Worm (Caenorhabditis elegans) whole organism, L2 larva: Measurements from ENCODE around the gene T11F9.21.

Experiments
- C34F6.9 ChIP-seq: fragments of 150-350 bp; optimal IDR thresholded peaks from 2 replicates; lab custom pipeline; 2014; ENCODE audit warnings: missing biosample characterization, missing genetic modification characterization
- F13H6.1 ChIP-seq: sonication (generic microtip); optimal IDR thresholded peaks from 2 replicates; lab custom pipeline; 2016; ENCODE audit warnings: missing genetic modification characterization, missing compliant biosample characterization
- R02D3.7 ChIP-seq: fragments of 150-350 bp; optimal IDR thresholded peaks from 2 replicates; lab custom pipeline; 2014; ENCODE audit warnings: missing biosample characterization, missing genetic modification characterization
- Y55F3AM.14 ChIP-seq: fragments of 200-800 bp; sonication (Bioruptor generic); optimal IDR thresholded peaks from 2 replicates; lab custom pipeline; 2018; ENCODE audit warnings: mild to moderate bottlenecking, missing genetic modification characterization, missing compliant biosample characterization
- ZK546.5 ChIP-seq: sonication (generic microtip); optimal IDR thresholded peaks from 2 replicates; lab custom pipeline; 2017; ENCODE audit warnings: missing biosample characterization, missing genetic modification characterization
- alr-1 ChIP-seq: fragments of 150-350 bp; optimal IDR thresholded peaks from 2 replicates; lab custom pipeline; 2014; ENCODE audit warnings: missing biosample characterization, missing genetic modification characterization
- aly-2 ChIP-seq: fragments of 150-350 bp; optimal IDR thresholded peaks from 2 replicates; lab custom pipeline; 2014; ENCODE audit warnings: missing biosample characterization, missing genetic modification characterization
- ama-1 ChIP-seq: fragments of 150-350 bp; optimal IDR thresholded peaks from 2 replicates; lab custom pipeline; 2018; ENCODE audit warnings: inconsistent platforms
- blmp-1 ChIP-seq: sonication (generic microtip); optimal IDR thresholded peaks from 2 replicates; lab custom pipeline; 2017; ENCODE audit warnings: missing genetic modification characterization, mild to moderate bottlenecking, missing compliant biosample characterization, antibody characterized with exemption, moderate library complexity; ENCODE audit not compliant: insufficient read depth
- crh-2 ChIP-seq: sonication (generic microtip); optimal IDR thresholded peaks from 2 replicates; lab custom pipeline; 2017; ENCODE audit warnings: missing biosample characterization, missing genetic modification characterization
- dmd-4 ChIP-seq: sonication (generic microtip); optimal IDR thresholded peaks from 2 replicates; lab custom pipeline; 2017; ENCODE audit warnings: missing biosample characterization, missing genetic modification characterization
- egl-27 ChIP-seq: sonication (generic microtip); optimal IDR thresholded peaks from 3 replicates; lab custom pipeline; 2017; ENCODE audit warnings: missing biosample characterization, missing genetic modification reagents, missing genetic modification characterization
- elt-3 ChIP-seq: sonication (generic microtip); optimal IDR thresholded peaks from 2 replicates; lab custom pipeline; 2017; ENCODE audit warnings: missing biosample characterization, missing genetic modification characterization
- fos-1 ChIP-seq: fragments of 150-350 bp; optimal IDR thresholded peaks from 2 replicates; lab custom pipeline; 2014; ENCODE audit warnings: missing biosample characterization, missing genetic modification characterization
- gmeb-1 ChIP-seq: fragments of 150-350 bp; optimal IDR thresholded peaks from 2 replicates; lab custom pipeline; 2014; ENCODE audit warnings: missing biosample characterization, missing genetic modification characterization
- lin-11 ChIP-seq: fragments of 150-350 bp; sonication (generic microtip); optimal IDR thresholded peaks from 2 replicates; lab custom pipeline; 2014; ENCODE audit warnings: missing biosample characterization, missing genetic modification characterization, inconsistent platforms, mixed read lengths
- lin-13 ChIP-seq: fragments of 150-350 bp; optimal IDR thresholded peaks from 2 replicates; lab custom pipeline; 2014; ENCODE audit warnings: missing biosample characterization, missing genetic modification reagents, missing genetic modification characterization
- lsy-2 ChIP-seq, 2 experiments: fragments of 150-350 bp in 1 of 2; sonication (generic microtip) in 1 of 2; optimal IDR thresholded peaks; 2 replicates each; lab custom pipeline; 2014 to 2017; ENCODE audit warnings: missing biosample characterization in 2 of 2, missing genetic modification characterization in 2 of 2
- mbf-1 ChIP-seq: sonication (generic microtip); optimal IDR thresholded peaks from 2 replicates; lab custom pipeline; 2017; ENCODE audit warnings: missing biosample characterization, missing genetic modification characterization
- mdl-1 ChIP-seq, 2 experiments: fragments of 150-350 bp in 1 of 2; sonication (generic microtip) in 1 of 2; optimal IDR thresholded peaks; 2 replicates each; lab custom pipeline; 2017; ENCODE audit warnings: missing biosample characterization in 2 of 2, missing genetic modification characterization in 2 of 2
- nhr-11 ChIP-seq: fragments of 150-350 bp; optimal IDR thresholded peaks from 2 replicates; lab custom pipeline; 2014; ENCODE audit warnings: missing biosample characterization, missing genetic modification characterization
- nhr-23 ChIP-seq: fragments of 150-350 bp; optimal IDR thresholded peaks from 2 replicates; lab custom pipeline; 2014; ENCODE audit warnings: missing biosample characterization, missing genetic modification reagents, missing genetic modification characterization
- nhr-237 ChIP-seq: fragments of 150-350 bp; optimal IDR thresholded peaks from 2 replicates; lab custom pipeline; 2014; ENCODE audit warnings: missing biosample characterization, missing genetic modification characterization
- nhr-25 ChIP-seq: fragments of 150-350 bp; sonication (generic microtip); optimal IDR thresholded peaks from 3 replicates; lab custom pipeline; 2014; ENCODE audit warnings: missing biosample characterization, missing genetic modification characterization
- nhr-6 ChIP-seq: fragments of 150-350 bp; optimal IDR thresholded peaks from 2 replicates; lab custom pipeline; 2014; ENCODE audit warnings: missing biosample characterization, missing genetic modification characterization
- nhr-77 ChIP-seq: fragments of 150-350 bp; optimal IDR thresholded peaks from 2 replicates; lab custom pipeline; 2014; ENCODE audit warnings: missing biosample characterization, missing genetic modification characterization
- peb-1 ChIP-seq: fragments of 150-350 bp; optimal IDR thresholded peaks from 2 replicates; lab custom pipeline; 2014; ENCODE audit warnings: missing biosample characterization, missing genetic modification characterization
- sem-4 ChIP-seq: fragments of 150-350 bp; optimal IDR thresholded peaks from 2 replicates; lab custom pipeline; 2014; ENCODE audit warnings: missing biosample characterization, missing genetic modification reagents, missing genetic modification characterization
- skn-1 ChIP-seq: sonication (generic microtip); optimal IDR thresholded peaks from 2 replicates; lab custom pipeline; 2017; ENCODE audit warnings: missing biosample characterization, missing genetic modification characterization
- sma-9 ChIP-seq, 2 experiments: fragments of 150-350 bp in 1 of 2; sonication (generic microtip) in 1 of 2; optimal IDR thresholded peaks; 2 replicates each; lab custom pipeline; 2014 to 2016; ENCODE audit warnings: missing genetic modification characterization in 2 of 2, mild to moderate bottlenecking in 1 of 2, missing biosample characterization in 1 of 2, missing compliant biosample characterization in 1 of 2, missing genetic modification reagents in 1 of 2, moderate library complexity in 1 of 2
- unc-39 ChIP-seq: fragments of 150-350 bp; optimal IDR thresholded peaks from 2 replicates; lab custom pipeline; 2014; ENCODE audit warnings: missing biosample characterization, missing genetic modification characterization
- unc-62 ChIP-seq: fragments of 150-350 bp; optimal IDR thresholded peaks from 2 replicates; lab custom pipeline; 2014; ENCODE audit warnings: missing biosample characterization, missing genetic modification reagents, missing genetic modification characterization
- zag-1 ChIP-seq: fragments of 150-350 bp; optimal IDR thresholded peaks from 2 replicates; lab custom pipeline; 2014; ENCODE audit warnings: missing biosample characterization, missing genetic modification characterization
- ztf-1 ChIP-seq: fragments of 200-800 bp; sonication (Bioruptor generic); conservative IDR thresholded peaks from 2 replicates; pipeline ENCODE4 v1.3.6; 2022; ENCODE audit warnings: missing genetic modification characterization, missing compliant biosample characterization
- ztf-11 ChIP-seq: sonication (generic microtip); optimal IDR thresholded peaks from 2 replicates; lab custom pipeline; 2017; ENCODE audit warnings: missing biosample characterization, missing genetic modification characterization

T11F9.21 gene

DNA sequence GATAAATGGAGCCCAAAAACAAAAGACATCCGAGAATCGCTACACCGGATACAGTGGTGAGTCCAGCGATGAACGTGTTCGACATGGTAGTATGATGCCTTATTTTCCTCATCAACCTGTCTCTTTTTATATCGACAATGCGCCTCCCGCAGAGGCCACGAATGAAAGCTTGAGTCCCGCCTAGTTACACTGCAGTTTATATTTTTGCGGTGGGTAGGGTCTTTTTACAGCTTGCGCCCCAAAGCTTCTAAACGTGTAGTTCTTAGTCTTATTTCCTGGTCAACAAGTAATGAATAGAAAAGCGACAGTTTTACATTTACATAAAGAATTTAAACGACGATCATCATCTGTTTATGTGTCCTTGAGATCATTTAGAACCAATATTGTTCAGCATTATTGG is 42.3 kb upstream of the T11F9.21 start, which contains the start of gene col-156:
TSS of gene col-156 (minus strand) at position 101 of the 400 bp plus-strand sequence.
- TF ChIP-seq egl-27 (tag; lab: Kevin White, UChicago) (no peak), zag-1 (tag; lab: Kevin White, UChicago) (no peak), peb-1 (tag; lab: Kevin White, UChicago) (no peak), skn-1 (tag; lab: Kevin White, UChicago) (no peak), Y55F3AM.14 (GFP tag; lab: Kevin White, UChicago) (no peak), aly-2 (tag; lab: Kevin White, UChicago) (no peak), elt-3 (tag; lab: Kevin White, UChicago) (no peak), blmp-1 (tag; lab: Kevin White, UChicago) (no peak), nhr-6 (no peak), sem-4 (tag; lab: Kevin White, UChicago) (no peak)

DNA sequence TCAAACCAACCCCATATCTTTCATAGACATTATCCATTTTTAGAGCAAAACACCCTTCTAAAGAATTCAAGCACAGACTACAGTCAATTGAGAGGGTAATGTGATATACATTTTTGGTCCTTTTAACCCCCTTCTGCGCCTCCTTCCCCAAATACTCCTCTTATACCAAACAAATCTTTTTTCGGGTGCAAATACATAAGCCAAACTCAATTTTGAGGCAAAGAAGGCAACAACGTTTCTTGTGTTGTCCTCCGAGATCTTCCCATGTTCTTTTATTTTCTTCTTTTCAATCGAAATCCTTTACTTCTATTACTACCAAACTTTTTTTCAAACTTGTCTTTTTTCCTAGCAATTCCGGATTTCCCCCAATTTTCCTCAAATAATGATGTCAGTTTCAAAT is 37.6 kb upstream of the T11F9.21 start:
- TF ChIP-seq nhr-25 (tag; lab: Kevin White, UChicago), result no peak
- TF ChIP-seq blmp-1 (tag; lab: Kevin White, UChicago), result no peak
- no peak for TF ChIP-seq nhr-237 (tag; lab: Kevin White, UChicago)
- TF ChIP-seq F13H6.1 (tag; lab: Kevin White, UChicago), result no peak
- no peak for TF ChIP-seq elt-3 (tag; lab: Kevin White, UChicago)
- no peak for TF ChIP-seq dmd-4 (tag; lab: Kevin White, UChicago)
- no peak for TF ChIP-seq egl-27 (tag; lab: Kevin White, UChicago)
- no peak for TF ChIP-seq ama-1 (lab: Kevin White, UChicago)
- TF ChIP-seq ztf-11, result no peak
- no peak for TF ChIP-seq nhr-23
- TF ChIP-seq alr-1 (tag; lab: Kevin White, UChicago), result no peak
- no peak for TF ChIP-seq gmeb-1 (tag; lab: Kevin White, UChicago)
- no peak for TF ChIP-seq lsy-2 (tag; optimal IDR thresholded peaks at IDR 0.05; lab: Kevin White, UChicago)
- no peak for TF ChIP-seq aly-2 (tag; lab: Kevin White, UChicago)
- TF ChIP-seq unc-62 (GFP tag; lab: Kevin White, UChicago), result no peak
- TF ChIP-seq ztf-1 (GFP tag; lab: Robert Waterston, UW), result no peak
- no peak for TF ChIP-seq C34F6.9 (tag; lab: Kevin White, UChicago)
- TF ChIP-seq skn-1 (tag; lab: Kevin White, UChicago), result no peak

DNA sequence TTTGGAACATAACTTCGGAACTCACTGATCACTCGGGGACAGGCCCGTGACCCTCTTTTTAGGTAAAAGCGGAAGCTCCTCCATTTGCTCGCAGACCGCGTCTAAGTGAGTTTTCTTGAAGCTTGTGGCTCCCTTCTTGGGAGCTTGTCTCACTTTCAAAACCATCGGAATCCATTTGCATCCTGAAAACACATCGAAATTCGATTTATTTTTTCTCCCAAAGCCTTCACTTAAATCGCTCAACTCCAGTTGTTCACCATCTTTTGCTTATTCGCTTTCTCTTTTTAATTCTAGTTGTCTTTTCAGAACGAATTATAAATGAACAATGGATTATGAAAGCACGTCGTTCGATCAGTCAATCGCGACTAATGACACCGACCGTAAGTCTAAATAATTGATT is 33.3 kb upstream of the T11F9.21 start, which contains the start of gene T11F9.1:
TSS of gene T11F9.1 (plus strand) at position 301 of the 400 bp plus-strand sequence.
- TF ChIP-seq alr-1 (tag; lab: Kevin White, UChicago), result no peak
- no peak for TF ChIP-seq ama-1 (lab: Kevin White, UChicago)
- TF ChIP-seq lin-13 (GFP tag; lab: Kevin White, UChicago), result no peak
- no peak for TF ChIP-seq nhr-77 (tag; lab: Kevin White, UChicago)
- TF ChIP-seq skn-1 (tag; lab: Kevin White, UChicago), result no peak
- TF ChIP-seq mdl-1 (tag; optimal IDR thresholded peaks at IDR 0.05; lab: Kevin White, UChicago), result no peak
- no peak for TF ChIP-seq R02D3.7 (tag; lab: Kevin White, UChicago)
- TF ChIP-seq gmeb-1 (tag; lab: Kevin White, UChicago), result no peak
- TF ChIP-seq unc-62 (GFP tag; lab: Kevin White, UChicago), result no peak

DNA sequence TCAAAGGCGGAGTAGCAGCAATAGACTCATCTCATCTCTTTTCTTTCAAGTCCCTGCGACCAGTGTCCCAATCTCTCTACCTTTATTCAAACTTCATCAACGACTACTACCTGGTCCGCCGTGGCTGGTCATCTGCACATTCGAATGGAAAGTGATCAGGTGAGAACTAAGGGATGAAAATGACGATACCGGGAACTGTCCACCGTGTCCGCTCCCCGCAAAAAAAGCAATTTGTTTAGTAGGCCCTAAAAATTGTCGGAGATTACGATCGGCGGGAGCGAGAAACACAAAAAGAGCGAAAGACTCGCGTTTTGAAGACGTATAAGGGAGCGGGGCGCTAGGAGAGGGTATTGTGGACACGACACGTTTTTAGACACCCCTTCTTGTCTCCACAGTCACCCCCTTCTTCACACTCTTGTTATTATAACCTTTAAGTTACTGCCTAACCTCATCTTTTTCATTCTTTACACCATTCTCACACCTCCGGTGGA is 29.5 kb upstream of the T11F9.21 start, which contains the start of gene zipt-16:
TSS of gene zipt-16 (plus strand) at position 51 of the 491 bp plus-strand sequence.
- TF ChIP-seq ztf-1 (GFP tag; lab: Robert Waterston, UW) (0 out of 2 replicates have a peak, but pooled peaks have one; percentile 60), lin-13 (GFP tag; lab: Kevin White, UChicago) (no peak), unc-39 (tag; lab: Kevin White, UChicago) (no peak), lin-11 (no peak), skn-1 (tag; lab: Kevin White, UChicago) (no peak)

DNA sequence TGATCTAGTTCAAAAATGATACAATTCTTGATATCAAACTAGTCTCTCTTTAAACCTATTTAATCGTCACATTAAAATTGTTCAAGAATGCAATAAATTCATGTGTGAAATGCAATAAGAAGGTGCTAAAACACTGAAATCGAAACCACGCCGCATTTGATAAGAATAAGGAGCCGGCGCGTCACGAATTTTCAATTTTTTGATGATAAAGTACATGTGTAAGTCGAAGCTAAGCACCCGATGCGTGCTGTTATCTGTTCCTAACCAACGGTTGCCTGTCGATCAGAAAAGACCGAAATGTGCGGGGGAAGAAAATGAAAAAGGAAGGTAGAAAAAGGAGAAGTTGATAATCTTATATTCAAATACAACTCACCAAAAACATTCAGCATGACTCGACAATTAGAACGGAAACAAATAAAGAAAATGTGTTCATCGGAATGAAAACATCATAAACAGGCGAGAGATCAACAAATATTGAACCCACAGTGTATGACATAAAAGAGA is 22.3 kb upstream of the T11F9.21 start, which contains the start of gene aat-6:
TSS of gene aat-6 (minus strand) at position 454 of the 504 bp plus-strand sequence.
- TF ChIP-seq nhr-25 (tag; lab: Kevin White, UChicago) (no peak), ZK546.5 (tag; lab: Kevin White, UChicago) (no peak), sma-9 (GFP tag; optimal IDR thresholded peaks at IDR 0.05; lab: Kevin White, UChicago) (peak; percentile 54), sma-9 (tag; optimal IDR thresholded peaks at IDR 0.05; lab: Kevin White, UChicago) (no peak), mbf-1 (tag; lab: Kevin White, UChicago) (no peak), dmd-4 (tag; lab: Kevin White, UChicago) (no peak), lin-13 (GFP tag; lab: Kevin White, UChicago) (no peak), fos-1 (tag; lab: Kevin White, UChicago) (peak; percentile 82), crh-2 (peak; percentile 21), nhr-11 (no peak)
